Worm (Caenorhabditis elegans) whole organism, L4 larva: Measurements from ENCODE around the gene pals-31.

Source experiments
- D1046.2 ChIP-seq: fragments of 200-800 bp; sonication (Bioruptor generic); IDR thresholded peaks from 2 replicates; pipeline ENCODE4 v1.3.6; 2022; ENCODE audit warnings: missing genetic modification characterization, missing compliant biosample characterization
- F26F4.8 ChIP-seq: fragments of 200-800 bp; sonication (Bioruptor generic); conservative IDR thresholded peaks from 2 replicates; pipeline ENCODE4 v1.3.6; 2022; ENCODE audit warnings: missing genetic modification characterization, missing compliant biosample characterization
- F44E2.7 ChIP-seq: fragments of 200-800 bp; sonication (Bioruptor generic); IDR thresholded peaks from 2 replicates; pipeline ENCODE4 v2.1.2; 2022; ENCODE audit warnings: missing genetic modification characterization, missing compliant biosample characterization
- R02D3.7 ChIP-seq: fragments of 150-350 bp; sonication (generic microtip); optimal IDR thresholded peaks from 3 replicates; lab custom pipeline; 2014; ENCODE audit warnings: missing biosample characterization, missing genetic modification characterization
- Y75B8A.6 ChIP-seq: fragments of 200-800 bp; sonication (Bioruptor generic); IDR thresholded peaks from 2 replicates; pipeline ENCODE4 v1.3.6; 2022; ENCODE audit warnings: missing genetic modification reagents, missing genetic modification characterization, missing compliant biosample characterization
- ama-1 ChIP-seq: fragments of 150-350 bp; optimal IDR thresholded peaks from 2 replicates; lab custom pipeline; 2014; ENCODE audit warnings: inconsistent platforms, mixed read lengths
- arid-1 ChIP-seq: fragments of 200-800 bp; sonication (Bioruptor generic); conservative IDR thresholded peaks from 2 replicates; pipeline ENCODE4 v1.3.6; 2022; ENCODE audit warnings: missing genetic modification reagents, missing genetic modification characterization, missing compliant biosample characterization
- attf-4 ChIP-seq: sonication (generic microtip); optimal IDR thresholded peaks from 3 replicates; lab custom pipeline; 2017; ENCODE audit warnings: missing biosample characterization, missing genetic modification characterization
- daf-19 ChIP-seq: fragments of 200-800 bp; sonication (Bioruptor generic); conservative IDR thresholded peaks from 2 replicates; pipeline ENCODE4 v1.3.6; 2022; ENCODE audit warnings: missing genetic modification characterization, missing compliant biosample characterization
- daf-8 ChIP-seq: fragments of 200-800 bp; sonication (Bioruptor generic); IDR thresholded peaks from 2 replicates; pipeline ENCODE4 v1.3.6; 2022; ENCODE audit warnings: missing genetic modification characterization, missing compliant biosample characterization
- dve-1 ChIP-seq: sonication (generic microtip); optimal IDR thresholded peaks from 2 replicates; lab custom pipeline; 2017; ENCODE audit warnings: antibody characterized with exemption, mild to moderate bottlenecking, missing genetic modification characterization, missing compliant biosample characterization; ENCODE audit not compliant: insufficient read depth
- egl-27 ChIP-seq: sonication (generic microtip); optimal IDR thresholded peaks from 3 replicates; lab custom pipeline; 2017; ENCODE audit warnings: missing biosample characterization, missing genetic modification reagents, missing genetic modification characterization
- fkh-10 ChIP-seq: fragments of 150-350 bp; optimal IDR thresholded peaks from 2 replicates; lab custom pipeline; 2014; ENCODE audit warnings: missing biosample characterization, missing genetic modification reagents, missing genetic modification characterization
- hlh-11 ChIP-seq: fragments of 200-800 bp; sonication (Bioruptor generic); optimal IDR thresholded peaks from 2 replicates; lab custom pipeline; 2018; ENCODE audit warnings: mild to moderate bottlenecking, missing genetic modification characterization, missing compliant biosample characterization
- hlh-30 ChIP-seq: sonication (generic microtip); optimal IDR thresholded peaks from 2 replicates; lab custom pipeline; 2017; ENCODE audit warnings: antibody characterized with exemption, mild to moderate bottlenecking, missing genetic modification characterization, missing compliant biosample characterization; ENCODE audit not compliant: insufficient read depth
- jun-1 ChIP-seq: fragments of 150-350 bp; optimal IDR thresholded peaks from 2 replicates; lab custom pipeline; 2014; ENCODE audit warnings: missing biosample characterization, missing genetic modification reagents, missing genetic modification characterization
- lin-13 ChIP-seq: fragments of 150-350 bp; optimal IDR thresholded peaks from 2 replicates; lab custom pipeline; 2014; ENCODE audit warnings: missing biosample characterization, missing genetic modification reagents, missing genetic modification characterization
- lsy-2 ChIP-seq, 2 experiments: fragments of 150-350 bp in 1 of 2; sonication (generic microtip) in 1 of 2; optimal IDR thresholded peaks; 2 replicates each; lab custom pipeline; 2014 to 2017; ENCODE audit warnings: missing biosample characterization in 2 of 2, missing genetic modification characterization in 2 of 2
- madf-9 ChIP-seq: fragments of 200-800 bp; sonication (Bioruptor generic); conservative IDR thresholded peaks from 2 replicates; pipeline ENCODE4 v1.3.6; 2022; ENCODE audit warnings: missing genetic modification reagents, missing genetic modification characterization, missing compliant biosample characterization
- mdl-1 ChIP-seq, 2 experiments: fragments of 150-350 bp in 1 of 2; sonication (generic microtip) in 1 of 2; optimal IDR thresholded peaks; 2 replicates each; lab custom pipeline; 2014 to 2017; ENCODE audit warnings: missing biosample characterization in 2 of 2, missing genetic modification characterization in 2 of 2
- mdt-29 ChIP-seq: fragments of 200-800 bp; sonication (Bioruptor generic); IDR thresholded peaks from 2 replicates; pipeline ENCODE4 v1.3.6; 2022; ENCODE audit warnings: missing genetic modification reagents, missing genetic modification characterization, missing compliant biosample characterization
- mes-2 ChIP-seq: sonication (generic microtip); optimal IDR thresholded peaks from 2 replicates; lab custom pipeline; 2016; ENCODE audit warnings: missing genotype, mild to moderate bottlenecking, missing genetic modification characterization, missing compliant biosample characterization; ENCODE audit not compliant: poor library complexity, severe bottlenecking
- mxl-2 ChIP-seq: fragments of 200-800 bp; sonication (Bioruptor generic); conservative IDR thresholded peaks from 2 replicates; pipeline ENCODE4 v1.3.6; 2022; ENCODE audit warnings: missing genetic modification reagents, missing genetic modification characterization, missing compliant biosample characterization
- nhr-10 ChIP-seq: fragments of 150-350 bp; optimal IDR thresholded peaks from 2 replicates; lab custom pipeline; 2014; ENCODE audit warnings: missing biosample characterization, missing genetic modification characterization
- nhr-11 ChIP-seq: fragments of 150-350 bp; optimal IDR thresholded peaks from 2 replicates; lab custom pipeline; 2014; ENCODE audit warnings: missing biosample characterization, missing genetic modification characterization
- nhr-111 ChIP-seq: fragments of 200-800 bp; sonication (Bioruptor generic); optimal IDR thresholded peaks from 2 replicates; lab custom pipeline; 2018; ENCODE audit warnings: mild to moderate bottlenecking, missing genetic modification characterization, missing compliant biosample characterization
- nhr-237 ChIP-seq: sonication (generic microtip); optimal IDR thresholded peaks from 2 replicates; lab custom pipeline; 2017; ENCODE audit warnings: missing biosample characterization, missing genetic modification characterization
- nhr-28 ChIP-seq: fragments of 150-350 bp; optimal IDR thresholded peaks from 2 replicates; lab custom pipeline; 2014; ENCODE audit warnings: missing biosample characterization, missing genetic modification characterization
- nhr-48 ChIP-seq: sonication (generic microtip); optimal IDR thresholded peaks from 2 replicates; lab custom pipeline; 2016; ENCODE audit warnings: mild to moderate bottlenecking, missing genetic modification characterization, missing compliant biosample characterization
- pha-4 ChIP-seq, 2 experiments: fragments of 150-350 bp in 1 of 2; fragments of 200-800 bp in 1 of 2; sonication (Bioruptor generic) in 1 of 2; IDR thresholded peaks in 1 of 2; optimal IDR thresholded peaks in 1 of 2; 2 replicates each; pipeline versions ENCODE4 v1.3.6 to Lab custom; 2014 to 2022; ENCODE audit warnings: missing genetic modification characterization in 2 of 2, missing genetic modification reagents in 2 of 2, missing biosample characterization in 1 of 2, missing compliant biosample characterization in 1 of 2
- pqm-1 ChIP-seq: sonication (generic microtip); optimal IDR thresholded peaks from 2 replicates; lab custom pipeline; 2017; ENCODE audit warnings: missing biosample characterization, missing genetic modification characterization
- rbr-2 ChIP-seq: sonication (generic microtip); optimal IDR thresholded peaks from 2 replicates; lab custom pipeline; 2016; ENCODE audit warnings: missing genotype, missing genetic modification characterization, missing compliant biosample characterization
- saeg-2 ChIP-seq: fragments of 200-800 bp; sonication (Bioruptor generic); IDR thresholded peaks from 2 replicates; pipeline ENCODE4 v1.3.6; 2022; ENCODE audit warnings: missing genetic modification reagents, missing genetic modification characterization, missing compliant biosample characterization
- sdz-12 ChIP-seq: fragments of 200-800 bp; sonication (Bioruptor generic); optimal IDR thresholded peaks from 2 replicates; lab custom pipeline; 2018; ENCODE audit warnings: mild to moderate bottlenecking, missing genetic modification characterization, missing compliant biosample characterization
- skn-1 ChIP-seq: fragments of 150-350 bp; optimal IDR thresholded peaks from 2 replicates; lab custom pipeline; 2014; ENCODE audit warnings: missing biosample characterization, missing genetic modification characterization
- snpc-4 ChIP-seq: fragments of 150-350 bp; optimal IDR thresholded peaks from 2 replicates; lab custom pipeline; 2014; ENCODE audit warnings: missing biosample characterization, missing genetic modification characterization
- tag-97 ChIP-seq: fragments of 200-800 bp; sonication (Bioruptor generic); IDR thresholded peaks from 2 replicates; pipeline ENCODE4 v1.3.6; 2022; ENCODE audit warnings: missing genetic modification characterization, missing compliant biosample characterization
- zag-1 ChIP-seq: fragments of 150-350 bp; optimal IDR thresholded peaks from 2 replicates; lab custom pipeline; 2014; ENCODE audit warnings: missing biosample characterization, missing genetic modification characterization
- ztf-7 ChIP-seq: fragments of 150-350 bp; optimal IDR thresholded peaks from 2 replicates; lab custom pipeline; 2014; ENCODE audit warnings: missing biosample characterization, missing genetic modification characterization

The pals-31 gene

DNA sequence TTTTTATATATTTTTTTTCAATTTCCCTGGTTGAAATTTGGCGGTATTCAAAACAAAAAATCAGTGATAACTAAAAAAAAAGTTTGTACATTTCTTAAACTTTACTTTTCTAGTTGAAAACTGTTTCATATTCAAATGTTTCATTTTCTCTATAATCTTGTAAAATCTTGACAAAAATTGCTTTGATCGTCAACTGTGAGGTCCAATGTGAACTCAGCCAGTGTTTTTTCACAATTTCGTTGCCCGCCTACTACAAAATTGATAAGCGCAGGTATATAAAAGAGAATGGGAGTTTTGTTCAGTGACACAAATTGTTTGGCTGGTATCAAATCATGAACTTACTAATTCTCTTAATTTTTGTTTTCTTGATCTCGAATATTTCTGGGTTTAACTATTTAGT is 10.5 kb downstream of the pals-31 start, which contains the start of gene ugt-42:
Gene ugt-42, plus strand, starts transcription at position 301 of the 400 bp plus-strand sequence.
- TF ChIP-seq R02D3.7 (tag; lab: Kevin White, UChicago), result no peak
- TF ChIP-seq skn-1 (tag; lab: Kevin White, UChicago), result no peak
- no peak for TF ChIP-seq tag-97 (GFP tag; lab: Robert Waterston, UW)
- TF ChIP-seq nhr-11 (tag; lab: Kevin White, UChicago), result no peak
- no peak for TF ChIP-seq pha-4 (GFP tag; IDR thresholded peaks at IDR 0.05; lab: Robert Waterston, UW)
- no peak for TF ChIP-seq pha-4 (tag; optimal IDR thresholded peaks at IDR 0.05; lab: Kevin White, UChicago)
- TF ChIP-seq daf-19 (GFP tag; lab: Robert Waterston, UW), result no peak
- no peak for TF ChIP-seq jun-1 (tag; lab: Kevin White, UChicago)
- no peak for TF ChIP-seq F26F4.8 (GFP tag; lab: Robert Waterston, UW)
- no peak for TF ChIP-seq F44E2.7 (GFP tag; lab: Robert Waterston, UW)
- TF ChIP-seq rbr-2 (tag; lab: Kevin White, UChicago), result no peak
- TF ChIP-seq nhr-237 (tag; lab: Kevin White, UChicago), result no peak
- TF ChIP-seq nhr-111 (GFP tag; lab: Kevin White, UChicago), result no peak
- TF ChIP-seq sdz-12 (GFP tag; lab: Kevin White, UChicago), result no peak
- TF ChIP-seq saeg-2 (GFP tag; lab: Robert Waterston, UW), result no peak
- no peak for TF ChIP-seq nhr-28
- no peak for TF ChIP-seq egl-27 (tag; lab: Kevin White, UChicago)
- TF ChIP-seq ztf-7 (tag; lab: Kevin White, UChicago), result no peak
- TF ChIP-seq mdt-29 (GFP tag; lab: Robert Waterston, UW), result no peak
- no peak for TF ChIP-seq hlh-30
- TF ChIP-seq, all 104 proteins: peak for 0

DNA sequence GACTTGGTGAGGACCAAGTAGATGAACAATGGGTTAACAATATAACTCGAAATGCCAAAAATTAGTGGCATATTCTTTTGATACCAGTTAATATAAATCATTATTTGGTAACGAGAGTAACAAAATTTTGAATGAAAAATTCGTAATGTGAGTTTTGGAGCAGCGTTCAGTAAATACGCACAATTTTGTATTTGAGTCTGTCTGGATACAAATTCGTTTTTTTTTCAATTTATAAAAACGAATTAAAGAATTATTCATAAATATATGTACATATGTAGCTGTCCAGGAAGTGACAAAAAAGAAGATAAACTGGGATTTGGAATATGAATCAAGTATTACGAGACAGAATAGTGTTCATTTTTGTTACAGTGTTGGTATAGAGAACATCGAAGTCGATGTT is 16.6 kb downstream of the pals-31 start, which contains the start of gene srj-5:
Gene srj-5, minus strand, starts transcription at position 101 of the 400 bp plus-strand sequence.
- TF ChIP-seq attf-4, result no peak
- TF ChIP-seq madf-9 (GFP tag; lab: Robert Waterston, UW), result no peak
- TF ChIP-seq daf-8 (GFP tag; lab: Robert Waterston, UW), result no peak
- TF ChIP-seq jun-1 (tag; lab: Kevin White, UChicago), result no peak
- no peak for TF ChIP-seq pha-4 (GFP tag; IDR thresholded peaks at IDR 0.05; lab: Robert Waterston, UW)
- no peak for TF ChIP-seq pha-4 (tag; optimal IDR thresholded peaks at IDR 0.05; lab: Kevin White, UChicago)
- TF ChIP-seq mxl-2 (GFP tag; lab: Robert Waterston, UW), result no peak
- no peak for TF ChIP-seq mes-2 (tag; lab: Kevin White, UChicago)
- no peak for TF ChIP-seq arid-1 (GFP tag; lab: Robert Waterston, UW)
- TF ChIP-seq mdt-29 (GFP tag; lab: Robert Waterston, UW), result no peak
- no peak for TF ChIP-seq nhr-48
- TF ChIP-seq Y75B8A.6, result no peak
- no peak for TF ChIP-seq pqm-1
- no peak for TF ChIP-seq daf-19 (GFP tag; lab: Robert Waterston, UW)
- TF ChIP-seq lin-13 (GFP tag; lab: Kevin White, UChicago), result no peak
- TF ChIP-seq zag-1, result no peak
- no peak for TF ChIP-seq mdl-1 (tag; optimal IDR thresholded peaks at IDR 0.05; lab: Kevin White, UChicago)
- no peak for TF ChIP-seq lsy-2 (tag; optimal IDR thresholded peaks at IDR 0.05; lab: Kevin White, UChicago)
- no peak for TF ChIP-seq snpc-4 (tag; lab: Kevin White, UChicago)
- no peak for TF ChIP-seq sdz-12 (GFP tag; lab: Kevin White, UChicago)
- no peak for TF ChIP-seq hlh-30

DNA sequence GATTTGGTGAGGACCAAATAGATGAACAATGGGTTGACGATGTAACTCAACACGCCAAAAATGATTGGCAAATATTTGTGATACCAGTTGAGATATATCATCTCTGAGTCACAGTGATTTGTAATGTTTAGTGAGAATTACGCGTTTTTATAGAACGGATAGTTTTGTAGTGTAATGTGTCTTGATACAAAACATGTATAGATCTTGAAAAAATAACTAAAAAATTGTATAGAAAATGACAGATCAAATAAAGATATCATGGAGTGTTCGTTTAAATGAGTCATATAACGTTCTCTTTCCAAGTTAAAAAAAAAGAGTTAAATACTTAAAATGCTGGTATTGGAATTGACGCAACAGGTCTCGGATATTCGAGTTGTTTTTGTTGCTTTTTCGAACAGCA is 18.0 kb downstream of the pals-31 start, which contains the start of gene srj-6:
Gene srj-6, minus strand, starts transcription at position 101 of the 400 bp plus-strand sequence.
- no peak for TF ChIP-seq dve-1 (tag; lab: Kevin White, UChicago)
- no peak for TF ChIP-seq ama-1 (lab: Kevin White, UChicago)
- TF ChIP-seq fkh-10 (GFP tag; lab: Kevin White, UChicago), result no peak
- TF ChIP-seq nhr-10 (tag; lab: Kevin White, UChicago), result no peak
- no peak for TF ChIP-seq D1046.2
- no peak for TF ChIP-seq hlh-11 (tag; lab: Kevin White, UChicago)
- TF ChIP-seq Y75B8A.6, result no peak
